Worm (Caenorhabditis elegans) whole organism, early embryonic: ENCODE data around the gene ZC21.6.

Experiments
- F13C5.2 ChIP-seq: sonication (generic microtip); optimal IDR thresholded peaks from 2 replicates; lab custom pipeline; 2017; ENCODE audit warnings: mild to moderate bottlenecking, missing genetic modification characterization, inconsistent platforms, missing compliant biosample characterization
- ama-1 ChIP-seq: fragments of 150-350 bp; optimal IDR thresholded peaks from 2 replicates; lab custom pipeline; 2014
- ceh-13 ChIP-seq: fragments of 200-800 bp; sonication (Bioruptor generic); optimal IDR thresholded peaks from 2 replicates; lab custom pipeline; 2018; ENCODE audit warnings: mild to moderate bottlenecking, missing genetic modification characterization, missing compliant biosample characterization
- ets-7 ChIP-seq: sonication (generic microtip); optimal IDR thresholded peaks from 2 replicates; lab custom pipeline; 2016; ENCODE audit warnings: missing genotype, missing genetic modification characterization, missing compliant biosample characterization
- flt-1 ChIP-seq: fragments of 200-800 bp; sonication (Bioruptor generic); IDR thresholded peaks from 2 replicates; pipeline ENCODE4 v1.3.6; 2022; ENCODE audit warnings: missing genetic modification characterization, missing compliant biosample characterization
- hmbx-1 ChIP-seq: sonication (generic microtip); optimal IDR thresholded peaks from 2 replicates; lab custom pipeline; 2016; ENCODE audit warnings: mild to moderate bottlenecking, missing genetic modification characterization, missing compliant biosample characterization
- hmg-4 ChIP-seq: fragments of 200-800 bp; sonication (Bioruptor generic); optimal IDR thresholded peaks from 2 replicates; lab custom pipeline; 2018; ENCODE audit warnings: mild to moderate bottlenecking, missing genetic modification characterization, missing compliant biosample characterization
- hnd-1 ChIP-seq: sonication (generic microtip); optimal IDR thresholded peaks from 2 replicates; lab custom pipeline; 2016; ENCODE audit warnings: missing genetic modification characterization, missing compliant biosample characterization
- sea-1 ChIP-seq: fragments of 200-800 bp; sonication (Bioruptor generic); conservative IDR thresholded peaks from 2 replicates; pipeline ENCODE4 v1.3.6; 2022; ENCODE audit warnings: missing genetic modification characterization, missing compliant biosample characterization
- tbx-37 ChIP-seq: fragments of 200-800 bp; sonication (Bioruptor generic); conservative IDR thresholded peaks from 2 replicates; pipeline ENCODE4 v1.3.6; 2022; ENCODE audit warnings: missing genetic modification reagents, missing genetic modification characterization, missing compliant biosample characterization
- tra-4 ChIP-seq: sonication (generic microtip); optimal IDR thresholded peaks from 2 replicates; lab custom pipeline; 2017; ENCODE audit warnings: missing genetic modification characterization, missing compliant biosample characterization

DNA sequence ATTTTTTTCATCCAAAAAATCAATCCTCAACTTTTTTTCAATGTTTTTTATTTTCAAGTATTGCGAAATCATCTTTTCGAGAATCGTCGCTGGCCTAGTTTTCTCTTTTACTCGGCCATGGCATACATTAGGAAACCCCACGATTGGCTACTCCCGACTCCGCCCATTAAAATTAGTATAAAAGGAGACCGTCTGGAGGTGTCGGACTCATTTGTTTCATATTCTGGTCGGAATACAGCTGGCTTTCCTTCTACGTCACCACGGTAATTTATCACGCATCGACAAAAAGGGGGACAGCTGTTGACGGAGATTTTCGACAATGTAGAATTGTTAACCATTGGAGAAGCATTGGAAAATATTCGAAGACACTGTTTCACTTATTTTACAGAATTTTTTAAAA, 16.4 kb downstream of the ZC21.6 start:
- TF ChIP-seq ama-1 (lab: Kevin White, UChicago) (peak; percentile 84), sea-1 (GFP tag; lab: Robert Waterston, UW) (no peak), hnd-1 (tag; lab: Kevin White, UChicago) (no peak), hmbx-1 (no peak), flt-1 (GFP tag; lab: Robert Waterston, UW) (no peak), hmg-4 (no peak), ets-7 (no peak), F13C5.2 (tag; lab: Kevin White, UChicago) (no peak), tbx-37 (GFP tag; lab: Robert Waterston, UW) (no peak), tra-4 (no peak), ceh-13 (no peak)
